Fruit fly (Drosophila melanogaster): ENCODE measurements around the gene CG42446.

- TF ChIP-seq Dll (optimal IDR thresholded peaks at IDR 0.05) (no peak), psq (optimal IDR thresholded peaks at IDR 0.05) (no peak), pan (optimal IDR thresholded peaks at IDR 0.05) (no peak), CG8478 (optimal IDR thresholded peaks at IDR 0.05) (no peak)
Measured at dm6 chr3R:16339475-16339874, 20.4 kb downstream of the CG42446 start, which contains the start of gene Sulf1.
